Fruit fly (Drosophila melanogaster) whole organism, embryonic: ENCODE data around the gene CG18596.

Experiments used
- CG12236 ChIP-seq: fragments of 200-800 bp; sonication (Bioruptor generic); optimal IDR thresholded peaks from 2 replicates; lab custom pipeline; 2016; ENCODE audit warnings: missing biosample characterization, missing genetic modification characterization
- CG12299 ChIP-seq: fragments of 200-800 bp; sonication (Bioruptor generic); optimal IDR thresholded peaks from 2 replicates; lab custom pipeline; 2018; ENCODE audit warnings: missing biosample characterization, mild to moderate bottlenecking, missing genetic modification characterization
- Camta ChIP-seq: fragments of 200-800 bp; sonication (Bioruptor generic); optimal IDR thresholded peaks from 2 replicates; lab custom pipeline; 2016; ENCODE audit warnings: missing biosample characterization, missing genetic modification characterization
- MESR4 ChIP-seq: fragments of 200-800 bp; sonication (Bioruptor generic); optimal IDR thresholded peaks from 2 replicates; lab custom pipeline; 2018; ENCODE audit warnings: missing biosample characterization, mild to moderate bottlenecking, missing genetic modification characterization, moderate library complexity
- h ChIP-seq: fragments of >200 bp; optimal IDR thresholded peaks from 2 replicates; lab custom pipeline; 2017
- pzg ChIP-seq: fragments of 200-800 bp; sonication (Bioruptor generic); optimal IDR thresholded peaks from 3 replicates; lab custom pipeline; 2018; ENCODE audit warnings: missing biosample characterization, mild to moderate bottlenecking, missing genetic modification characterization, moderate library complexity
- run ChIP-seq: fragments of 200-800 bp; sonication (Bioruptor generic); optimal IDR thresholded peaks from 3 replicates; lab custom pipeline; 2018; ENCODE audit warnings: missing biosample characterization, mild to moderate bottlenecking, missing genetic modification characterization

DNA sequence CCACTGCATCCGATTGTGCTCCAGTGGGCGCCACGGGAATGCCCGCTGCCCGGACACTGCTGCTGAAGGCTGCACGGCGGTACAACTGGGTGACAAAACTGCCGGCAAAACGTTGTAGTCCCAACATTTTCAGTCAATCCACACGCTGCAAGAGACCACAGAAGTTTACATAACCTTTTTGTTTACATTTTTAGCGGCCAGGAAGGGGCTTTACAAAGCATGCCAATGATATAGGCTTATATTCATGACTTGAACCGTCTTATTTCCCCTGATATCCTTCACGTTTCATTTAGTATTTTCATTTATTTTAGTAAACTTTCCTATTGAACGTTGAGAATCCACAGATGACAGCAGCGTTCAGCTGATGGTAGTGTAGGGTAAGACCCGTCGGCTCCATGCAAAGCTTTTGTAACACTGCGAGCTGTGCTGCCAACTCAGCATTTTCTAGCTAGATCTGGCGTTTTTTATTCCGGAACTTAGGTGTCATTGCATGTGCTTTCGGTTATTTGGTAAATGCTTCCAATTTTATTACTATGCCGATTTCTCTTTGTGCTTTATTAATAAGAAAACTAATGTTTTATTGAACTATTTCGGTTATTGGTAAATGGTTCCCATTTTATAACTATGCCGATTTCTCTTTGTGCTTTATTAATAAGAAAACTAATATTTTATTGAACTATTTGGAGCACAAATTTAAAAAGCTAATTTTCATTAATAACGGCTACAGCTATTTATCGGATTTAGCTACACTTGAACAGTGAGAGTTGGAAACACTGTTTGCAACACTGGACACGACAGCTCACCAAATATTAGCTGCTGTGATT lies 35.0 kb downstream of the CG18596 start, which contains the start of the genes CG13850 and lqfR:
- TF ChIP-seq MESR4 (GFP tag; lab: Kevin White, UChicago) = peak; percentile 28
- peak; percentile 40 for TF ChIP-seq CG12299 (tag; lab: Kevin White, UChicago)
- peak; percentile 26 for TF ChIP-seq CG12236 (GFP tag; lab: Kevin White, UChicago)
- peak; percentile 55 for TF ChIP-seq pzg (GFP tag; lab: Kevin White, UChicago)
- TF ChIP-seq h = no peak
- peak; percentile 71 for TF ChIP-seq Camta (GFP tag; lab: Kevin White, UChicago)
- no peak for TF ChIP-seq run
